Worm (Caenorhabditis elegans) whole organism, L4 larva: ENCODE results near the gene B0035.22.

Experiments
- D1046.2 ChIP-seq: fragments of 200-800 bp; sonication (Bioruptor generic); IDR thresholded peaks from 2 replicates; pipeline ENCODE4 v1.3.6; 2022; ENCODE audit warnings: missing genetic modification characterization, missing compliant biosample characterization
- F26F4.8 ChIP-seq: fragments of 200-800 bp; sonication (Bioruptor generic); conservative IDR thresholded peaks from 2 replicates; pipeline ENCODE4 v1.3.6; 2022; ENCODE audit warnings: missing genetic modification characterization, missing compliant biosample characterization
- T20F7.1 ChIP-seq: fragments of 200-800 bp; sonication (Bioruptor generic); optimal IDR thresholded peaks from 2 replicates; lab custom pipeline; 2018; ENCODE audit warnings: mild to moderate bottlenecking, missing genetic modification characterization, missing compliant biosample characterization
- Y48G9A.11 ChIP-seq: fragments of 200-800 bp; sonication (Bioruptor generic); IDR thresholded peaks from 2 replicates; pipeline ENCODE4 v1.3.6; 2022; ENCODE audit warnings: missing genetic modification reagents, missing genetic modification characterization, missing compliant biosample characterization
- arid-1 ChIP-seq: fragments of 200-800 bp; sonication (Bioruptor generic); conservative IDR thresholded peaks from 2 replicates; pipeline ENCODE4 v1.3.6; 2022; ENCODE audit warnings: missing genetic modification reagents, missing genetic modification characterization, missing compliant biosample characterization
- ceh-20 ChIP-seq: fragments of 200-800 bp; sonication (Bioruptor generic); IDR thresholded peaks from 2 replicates; pipeline ENCODE4 v1.3.6; 2022; ENCODE audit warnings: missing genetic modification reagents, missing genetic modification characterization, missing compliant biosample characterization
- ceh-28 ChIP-seq: fragments of 150-350 bp; optimal IDR thresholded peaks from 2 replicates; lab custom pipeline; 2014; ENCODE audit warnings: missing biosample characterization, missing genetic modification reagents, missing genetic modification characterization
- daf-12 ChIP-seq: fragments of 150-350 bp; optimal IDR thresholded peaks from 2 replicates; lab custom pipeline; 2014; ENCODE audit warnings: missing biosample characterization, missing genetic modification reagents, missing genetic modification characterization
- daf-16 ChIP-seq, 3 experiments: sonication (generic microtip); optimal IDR thresholded peaks; 2 replicates each; lab custom pipeline; 2016 to 2017; ENCODE audit warnings: missing genetic modification characterization in 3 of 3, missing genetic modification reagents in 3 of 3, mild to moderate bottlenecking in 2 of 3, missing compliant biosample characterization in 2 of 3, missing biosample characterization in 1 of 3, moderate library complexity in 1 of 3
- daf-8 ChIP-seq: fragments of 200-800 bp; sonication (Bioruptor generic); IDR thresholded peaks from 2 replicates; pipeline ENCODE4 v1.3.6; 2022; ENCODE audit warnings: missing genetic modification characterization, missing compliant biosample characterization
- dmd-9 ChIP-seq: fragments of 200-800 bp; sonication (Bioruptor generic); IDR thresholded peaks from 2 replicates; pipeline ENCODE4 v1.3.6; 2022; ENCODE audit warnings: missing genetic modification reagents, missing genetic modification characterization, missing compliant biosample characterization
- dpl-1 ChIP-seq: fragments of 150-350 bp; optimal IDR thresholded peaks from 2 replicates; lab custom pipeline; 2014; ENCODE audit warnings: missing biosample characterization, missing genetic modification reagents, missing genetic modification characterization
- dve-1 ChIP-seq: sonication (generic microtip); optimal IDR thresholded peaks from 2 replicates; lab custom pipeline; 2017; ENCODE audit warnings: antibody characterized with exemption, mild to moderate bottlenecking, missing genetic modification characterization, missing compliant biosample characterization; ENCODE audit not compliant: insufficient read depth
- egl-43 ChIP-seq: fragments of 200-800 bp; sonication (Bioruptor generic); IDR thresholded peaks from 2 replicates; pipeline ENCODE4 v1.3.6; 2022; ENCODE audit warnings: missing genetic modification reagents, missing genetic modification characterization, missing compliant biosample characterization
- fos-1 ChIP-seq: fragments of 150-350 bp; optimal IDR thresholded peaks from 2 replicates; lab custom pipeline; 2014; ENCODE audit warnings: missing biosample characterization, missing genetic modification characterization
- gei-8 ChIP-seq: fragments of 200-800 bp; sonication (Bioruptor generic); optimal IDR thresholded peaks from 2 replicates; lab custom pipeline; 2018; ENCODE audit warnings: mild to moderate bottlenecking, missing genetic modification characterization, missing compliant biosample characterization
- hlh-30 ChIP-seq: sonication (generic microtip); optimal IDR thresholded peaks from 2 replicates; lab custom pipeline; 2017; ENCODE audit warnings: antibody characterized with exemption, mild to moderate bottlenecking, missing genetic modification characterization, missing compliant biosample characterization; ENCODE audit not compliant: insufficient read depth
- hmg-1.1 ChIP-seq: fragments of 200-800 bp; sonication (Bioruptor generic); IDR thresholded peaks from 2 replicates; pipeline ENCODE4 v1.3.6; 2022; ENCODE audit warnings: missing genetic modification reagents, missing genetic modification characterization, missing compliant biosample characterization
- jun-1 ChIP-seq: fragments of 150-350 bp; optimal IDR thresholded peaks from 2 replicates; lab custom pipeline; 2014; ENCODE audit warnings: missing biosample characterization, missing genetic modification reagents, missing genetic modification characterization
- lin-1 ChIP-seq: fragments of 200-800 bp; sonication (Bioruptor generic); IDR thresholded peaks from 2 replicates; pipeline ENCODE4 v1.3.6; 2022; ENCODE audit warnings: missing genetic modification reagents, missing genetic modification characterization, missing compliant biosample characterization
- lin-13 ChIP-seq: fragments of 150-350 bp; optimal IDR thresholded peaks from 2 replicates; lab custom pipeline; 2014; ENCODE audit warnings: missing biosample characterization, missing genetic modification reagents, missing genetic modification characterization
- lin-15B ChIP-seq: fragments of 150-350 bp; sonication (generic microtip); optimal IDR thresholded peaks from 3 replicates; lab custom pipeline; 2014; ENCODE audit warnings: missing biosample characterization, missing genetic modification characterization
- lin-38 ChIP-seq: fragments of 200-800 bp; sonication (Bioruptor generic); IDR thresholded peaks from 2 replicates; pipeline ENCODE4 v1.3.6; 2022; ENCODE audit warnings: missing genetic modification reagents, missing genetic modification characterization, missing compliant biosample characterization
- madf-9 ChIP-seq: fragments of 200-800 bp; sonication (Bioruptor generic); conservative IDR thresholded peaks from 2 replicates; pipeline ENCODE4 v1.3.6; 2022; ENCODE audit warnings: missing genetic modification reagents, missing genetic modification characterization, missing compliant biosample characterization
- mdl-1 ChIP-seq, 2 experiments: fragments of 150-350 bp in 1 of 2; sonication (generic microtip) in 1 of 2; optimal IDR thresholded peaks; 2 replicates each; lab custom pipeline; 2014 to 2017; ENCODE audit warnings: missing biosample characterization in 2 of 2, missing genetic modification characterization in 2 of 2
- mdt-29 ChIP-seq: fragments of 200-800 bp; sonication (Bioruptor generic); IDR thresholded peaks from 2 replicates; pipeline ENCODE4 v1.3.6; 2022; ENCODE audit warnings: missing genetic modification reagents, missing genetic modification characterization, missing compliant biosample characterization
- mep-1 ChIP-seq: fragments of 150-350 bp; sonication (generic microtip); optimal IDR thresholded peaks from 3 replicates; lab custom pipeline; 2014; ENCODE audit warnings: missing biosample characterization, missing genetic modification characterization
- nhr-102 ChIP-seq: sonication (generic microtip); optimal IDR thresholded peaks from 2 replicates; lab custom pipeline; 2016; ENCODE audit warnings: mild to moderate bottlenecking, missing genetic modification characterization, moderate library complexity, missing compliant biosample characterization
- nhr-25 ChIP-seq: sonication (generic microtip); optimal IDR thresholded peaks from 2 replicates; lab custom pipeline; 2017; ENCODE audit warnings: missing genetic modification characterization, mild to moderate bottlenecking, missing compliant biosample characterization, antibody characterized with exemption, moderate library complexity, borderline replicate concordance; ENCODE audit not compliant: insufficient read depth
- nhr-41 ChIP-seq: fragments of 200-800 bp; sonication (Bioruptor generic); IDR thresholded peaks from 2 replicates; pipeline ENCODE4 v1.3.6; 2022; ENCODE audit warnings: missing genetic modification reagents, missing genetic modification characterization, missing compliant biosample characterization
- nhr-6 ChIP-seq: fragments of 150-350 bp; optimal IDR thresholded peaks from 2 replicates; lab custom pipeline; 2014; ENCODE audit warnings: missing biosample characterization, missing genetic modification characterization
- nhr-77 ChIP-seq: fragments of 150-350 bp; optimal IDR thresholded peaks from 2 replicates; lab custom pipeline; 2014; ENCODE audit warnings: missing biosample characterization, missing genetic modification characterization
- pqm-1 ChIP-seq: sonication (generic microtip); optimal IDR thresholded peaks from 2 replicates; lab custom pipeline; 2017; ENCODE audit warnings: missing biosample characterization, missing genetic modification characterization
- snpc-1.2 ChIP-seq: fragments of 200-800 bp; sonication (Bioruptor generic); IDR thresholded peaks from 2 replicates; pipeline ENCODE4 v1.3.6; 2022; ENCODE audit warnings: missing genetic modification reagents, missing genetic modification characterization, missing compliant biosample characterization
- spr-1 ChIP-seq: sonication (generic microtip); optimal IDR thresholded peaks from 2 replicates; lab custom pipeline; 2016; ENCODE audit warnings: mild to moderate bottlenecking, missing genetic modification characterization, missing compliant biosample characterization
- unc-39 ChIP-seq: sonication (generic microtip); optimal IDR thresholded peaks from 2 replicates; lab custom pipeline; 2017; ENCODE audit warnings: missing biosample characterization, missing genetic modification characterization
- vab-7 ChIP-seq: fragments of 200-800 bp; sonication (Bioruptor generic); IDR thresholded peaks from 2 replicates; pipeline ENCODE4 v1.3.6; 2022; ENCODE audit warnings: missing genetic modification reagents, missing genetic modification characterization, missing compliant biosample characterization
- zfp-2 ChIP-seq: sonication (generic microtip); optimal IDR thresholded peaks from 2 replicates; lab custom pipeline; 2016; ENCODE audit warnings: mild to moderate bottlenecking, missing genetic modification characterization, missing compliant biosample characterization
- zip-11 ChIP-seq: fragments of 200-800 bp; sonication (Bioruptor generic); IDR thresholded peaks from 2 replicates; pipeline ENCODE4 v1.3.6; 2022; ENCODE audit warnings: missing genetic modification characterization, missing compliant biosample characterization

Gene B0035.22

DNA sequence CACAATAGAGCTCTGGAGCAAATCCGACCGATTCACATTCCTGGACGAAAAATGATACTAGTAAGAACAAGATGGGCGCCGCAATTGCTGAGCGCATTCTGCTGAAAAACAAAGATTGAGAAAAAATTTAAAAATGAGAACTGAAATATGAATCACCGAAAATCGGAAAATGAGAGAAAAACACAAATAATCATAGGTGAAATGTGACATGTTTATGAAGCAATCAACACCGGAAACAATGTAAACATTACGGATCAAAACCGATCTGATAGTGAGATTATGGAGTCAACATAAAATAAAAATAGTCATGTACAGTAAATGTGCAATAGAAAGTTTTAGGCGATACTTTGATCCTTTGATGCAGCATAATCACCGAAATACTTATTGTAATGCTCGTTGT is 1.1 kb upstream of the B0035.22 start, which contains the start of gene dnj-2:
Gene dnj-2, minus strand, starts transcription at position 101 of the 400 bp plus-strand sequence.
- TF ChIP-seq vab-7 (GFP tag; lab: Robert Waterston, UW) (no peak), D1046.2 (GFP tag; lab: Robert Waterston, UW) (no peak), dve-1 (tag; lab: Kevin White, UChicago) (no peak), snpc-1.2 (GFP tag; lab: Robert Waterston, UW) (no peak), nhr-102 (no peak), daf-8 (GFP tag; lab: Robert Waterston, UW) (no peak), pqm-1 (tag; lab: Kevin White, UChicago) (no peak), arid-1 (GFP tag; lab: Robert Waterston, UW) (no peak), lin-15B (tag; lab: Kevin White, UChicago) (no peak), Y48G9A.11 (no peak), ceh-28 (tag; lab: Kevin White, UChicago) (no peak)

- TF ChIP-seq hmg-1.1 (GFP tag; lab: Robert Waterston, UW) (no peak), Y48G9A.11 (no peak), daf-16 (GFP tag; optimal IDR thresholded peaks at IDR 0.05; lab: Kevin White, UChicago) (no peak), daf-16 (tag; optimal IDR thresholded peaks at IDR 0.05; lab: Kevin White, UChicago) (no peak), unc-39 (no peak), F26F4.8 (GFP tag; lab: Robert Waterston, UW) (no peak), fos-1 (tag; lab: Kevin White, UChicago) (no peak), dmd-9 (GFP tag; lab: Robert Waterston, UW) (no peak), nhr-77 (tag; lab: Kevin White, UChicago) (no peak), zip-11 (GFP tag; lab: Robert Waterston, UW) (no peak), T20F7.1 (GFP tag; lab: Kevin White, UChicago) (no peak), jun-1 (no peak), ceh-20 (GFP tag; lab: Robert Waterston, UW) (no peak), nhr-41 (GFP tag; lab: Robert Waterston, UW) (no peak), spr-1 (tag; lab: Kevin White, UChicago) (no peak), lin-38 (no peak)
These were observed 735 bp downstream of the B0035.22 start for ce11 chrIV:11315688-11316087.

- TF ChIP-seq gei-8 (GFP tag; lab: Kevin White, UChicago) (no peak), nhr-6 (tag; lab: Kevin White, UChicago) (no peak), nhr-25 (tag; lab: Kevin White, UChicago) (no peak), dpl-1 (no peak), lin-1 (GFP tag; lab: Robert Waterston, UW) (no peak), daf-12 (no peak), mdl-1 (tag; optimal IDR thresholded peaks at IDR 0.05; lab: Kevin White, UChicago) (no peak), mep-1 (no peak), nhr-41 (GFP tag; lab: Robert Waterston, UW) (no peak), D1046.2 (GFP tag; lab: Robert Waterston, UW) (no peak), mdt-29 (no peak), lin-15B (tag; lab: Kevin White, UChicago) (no peak), hlh-30 (tag; lab: Kevin White, UChicago) (no peak), lin-13 (no peak), zfp-2 (no peak), egl-43 (GFP tag; lab: Robert Waterston, UW) (no peak), madf-9 (GFP tag; lab: Robert Waterston, UW) (no peak)
These were observed 1.2 kb downstream of the B0035.22 start for ce11 chrIV:11316106-11316505.
